Worm (Caenorhabditis elegans) whole organism, L4 larva: ENCODE results near the gene gap-1.

Source experiments
- gei-8 ChIP-seq: fragments of 200-800 bp; sonication (Bioruptor generic); optimal IDR thresholded peaks from 2 replicates; lab custom pipeline; 2018; ENCODE audit warnings: mild to moderate bottlenecking, missing genetic modification characterization, missing compliant biosample characterization
- lin-39 ChIP-seq: fragments of 150-350 bp; optimal IDR thresholded peaks from 2 replicates; lab custom pipeline; 2014; ENCODE audit warnings: missing biosample characterization, missing genetic modification reagents, missing genetic modification characterization
- mdl-1 ChIP-seq, 2 experiments: fragments of 150-350 bp in 1 of 2; sonication (generic microtip) in 1 of 2; optimal IDR thresholded peaks; 2 replicates each; lab custom pipeline; 2014 to 2017; ENCODE audit warnings: missing biosample characterization in 2 of 2, missing genetic modification characterization in 2 of 2
- snpc-4 ChIP-seq: fragments of 150-350 bp; optimal IDR thresholded peaks from 2 replicates; lab custom pipeline; 2014; ENCODE audit warnings: missing biosample characterization, missing genetic modification characterization
- spr-3 ChIP-seq: fragments of 200-800 bp; sonication (Bioruptor generic); optimal IDR thresholded peaks from 2 replicates; lab custom pipeline; 2018; ENCODE audit warnings: mild to moderate bottlenecking, missing genetic modification characterization, missing compliant biosample characterization
- unc-39 ChIP-seq: sonication (generic microtip); optimal IDR thresholded peaks from 2 replicates; lab custom pipeline; 2017; ENCODE audit warnings: missing biosample characterization, missing genetic modification characterization
- unc-62 ChIP-seq, 3 experiments: fragments of 150-350 bp in 1 of 3; sonication (generic microtip); optimal IDR thresholded peaks in 2 of 3; peaks in 1 of 3; 1 replicate in 1 of 3; 2 replicates in 2 of 3; lab custom pipeline; 2014 to 2017; ENCODE audit warnings: missing biosample characterization in 3 of 3, missing genetic modification characterization in 3 of 3, missing genetic modification reagents in 3 of 3, missing genotype in 1 of 3

DNA sequence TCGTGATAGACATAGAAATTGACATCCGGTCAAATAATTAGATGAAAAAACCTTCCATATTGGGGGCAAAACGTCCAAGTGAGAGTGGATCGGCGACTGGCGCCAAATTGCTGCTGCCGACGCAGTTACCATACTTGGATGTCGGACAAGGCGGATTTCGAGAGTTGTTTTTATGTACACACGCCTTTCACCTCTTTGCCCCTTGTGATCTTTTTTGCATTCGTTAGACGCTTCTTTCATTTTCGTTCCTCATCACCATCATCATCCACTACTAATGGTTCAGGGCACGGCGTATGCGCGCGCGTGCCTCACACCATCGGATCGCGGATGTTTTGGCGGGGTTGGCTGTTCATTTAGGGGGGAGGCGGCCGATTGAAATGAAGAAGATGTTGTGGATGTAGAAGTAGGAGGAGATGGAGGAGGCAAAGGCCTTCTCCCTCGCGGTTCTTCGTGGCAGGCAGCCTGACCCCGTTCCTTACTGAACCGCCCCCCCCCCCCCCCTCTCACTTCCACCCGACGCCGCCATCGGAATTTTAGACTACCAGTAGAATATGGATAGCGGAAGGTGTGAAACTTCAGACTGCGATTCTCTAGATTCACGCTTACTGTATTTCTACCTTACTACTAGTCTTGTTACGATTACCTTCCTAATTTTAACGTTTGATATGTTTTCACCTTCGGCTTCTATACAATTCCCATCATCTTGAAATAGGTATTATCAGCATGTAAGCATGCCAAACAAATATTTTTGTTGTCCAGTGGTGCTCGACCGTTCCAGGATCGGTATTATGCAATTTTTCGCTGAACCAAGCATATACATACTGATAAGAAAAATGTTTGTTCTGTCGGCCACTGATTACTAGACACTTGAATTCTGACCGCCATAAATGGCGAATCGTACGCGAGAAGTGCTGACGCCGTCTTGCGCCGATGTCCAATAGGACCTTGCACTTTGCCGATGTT lies 21.4 kb downstream of the gap-1 start:
- no peak for TF ChIP-seq snpc-4 (tag; lab: Kevin White, UChicago)
- TF ChIP-seq mdl-1 (tag; optimal IDR thresholded peaks at IDR 0.05; lab: Kevin White, UChicago): no peak
- TF ChIP-seq spr-3 (GFP tag; lab: Kevin White, UChicago): no peak
- no peak for TF ChIP-seq unc-62 (GFP tag; optimal IDR thresholded peaks at IDR 0.05 in 1 of 2; lab: Kevin White, UChicago)
- no peak for TF ChIP-seq unc-62 (tag; optimal IDR thresholded peaks at IDR 0.05; lab: Kevin White, UChicago)
- TF ChIP-seq unc-39 (tag; lab: Kevin White, UChicago): no peak
- TF ChIP-seq gei-8: no peak
- TF ChIP-seq lin-39 (tag; lab: Kevin White, UChicago): no peak
